Fruit fly (Drosophila melanogaster) Kc167 (cell line): Measurements from ENCODE around the gene His3.3A.

ENCODE experiments used
- insv ChIP-seq: fragments of >200 bp; optimal IDR thresholded peaks from 3 replicates; lab custom pipeline; 2018; ENCODE audit warnings: missing external identifiers
- psq ChIP-seq: fragments of >200 bp; optimal IDR thresholded peaks from 2 replicates; lab custom pipeline; 2017; ENCODE audit warnings: missing external identifiers
- ttk ChIP-seq: sonication (Bioruptor generic); optimal IDR thresholded peaks from 2 replicates; lab custom pipeline; 2017; ENCODE audit warnings: missing external identifiers

dm6 chr2L:5043043-5043442, 11.8 kb upstream of the His3.3A start, which contains the start of the genes CG33995, CG44000 and CG44001:
- TF ChIP-seq ttk (lab: Kevin White, UChicago) (no peak), psq (lab: Kevin White, UChicago) (no peak), insv (no peak)
